Worm (Caenorhabditis elegans) whole organism, L4/young adult: ENCODE results near the gene trpp-1.
"Not testable (repeated sequence)": the region's sequence is repeated elsewhere in the genome, so short reads cannot be mapped to it uniquely, and the experiment has no call there.

Source experiments
- W03F9.2 ChIP-seq: fragments of 150-350 bp; optimal IDR thresholded peaks from 2 replicates; lab custom pipeline; 2014; ENCODE audit warnings: missing biosample characterization, missing genetic modification characterization
- dao-5 ChIP-seq: sonication (generic microtip); optimal IDR thresholded peaks from 2 replicates; lab custom pipeline; 2016; ENCODE audit warnings: missing genotype, missing genetic modification characterization, moderate library complexity, missing compliant biosample characterization
- him-1 ChIP-seq: sonication (generic microtip); optimal IDR thresholded peaks from 2 replicates; lab custom pipeline; 2016; ENCODE audit warnings: missing genotype, missing genetic modification reagents, missing genetic modification characterization, missing compliant biosample characterization

The trpp-1 gene

ce11 chrV:194760-195159 is 6.6 kb upstream of the trpp-1 start:
- no peak for TF ChIP-seq dao-5 (tag; lab: Kevin White, UChicago)
- no peak for TF ChIP-seq W03F9.2 (tag; lab: Kevin White, UChicago)
- TF ChIP-seq him-1, result no peak

- no peak for TF ChIP-seq him-1
- TF ChIP-seq dao-5 (tag; lab: Kevin White, UChicago), result no peak
Observed at ce11 chrV:203855-204432, 2.5 kb downstream of the trpp-1 start, which contains the start of gene lec-12. TSS of gene lec-12 (plus strand) at chrV:204382.

ce11 chrV:206814-207213 is 5.4 kb downstream of the trpp-1 start:
- no peak for TF ChIP-seq dao-5 (tag; lab: Kevin White, UChicago)
- TF ChIP-seq W03F9.2 (tag; lab: Kevin White, UChicago), result no peak
- no peak for TF ChIP-seq him-1

ce11 chrV:211388-212168 is 10.2 kb downstream of the trpp-1 start:
- TF ChIP-seq W03F9.2 (tag; lab: Kevin White, UChicago) (no peak), him-1 (no peak)

DNA sequence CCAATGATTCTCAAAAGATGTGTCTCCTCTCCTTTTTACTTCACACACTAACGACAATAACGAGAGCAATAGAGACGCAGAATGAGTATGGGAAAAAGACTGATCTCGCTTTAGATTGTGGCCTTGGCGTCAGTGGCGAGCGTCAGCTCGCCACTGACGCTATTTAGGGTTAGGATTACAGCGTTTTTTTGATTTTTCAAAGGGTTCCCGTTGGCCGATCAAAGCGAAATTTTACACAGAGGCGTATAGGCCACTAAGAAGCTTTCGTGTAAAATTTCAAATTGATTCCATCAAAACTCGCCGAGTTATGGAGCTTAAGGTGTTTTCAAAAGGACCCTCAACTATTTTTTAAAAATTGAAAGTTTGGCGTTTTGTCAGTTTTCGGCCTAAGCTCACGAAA is 11.3 kb downstream of the trpp-1 start, which contains the start of gene DC2.5:
TSS of gene DC2.5 (minus strand) at position 101 of the 400 bp plus-strand sequence.
- TF ChIP-seq W03F9.2 (tag; lab: Kevin White, UChicago); him-1; dao-5 (tag; lab: Kevin White, UChicago): not testable (repeated sequence)

ce11 chrV:215697-216096 is 14.3 kb downstream of the trpp-1 start:
- no peak for TF ChIP-seq W03F9.2 (tag; lab: Kevin White, UChicago)
- TF ChIP-seq dao-5 (tag; lab: Kevin White, UChicago), result no peak
- TF ChIP-seq him-1, result no peak

ce11 chrV:216847-217246 is 15.4 kb downstream of the trpp-1 start, which contains the start of gene srh-78:
TSS of gene srh-78 (plus strand) at chrV:217147.
- TF ChIP-seq W03F9.2 (tag; lab: Kevin White, UChicago) (no peak), dao-5 (tag; lab: Kevin White, UChicago) (no peak), him-1 (no peak)

ce11 chrV:219632-220031 is 18.2 kb downstream of the trpp-1 start, which contains the start of gene srh-80:
TSS of gene srh-80 (plus strand) at chrV:219932.
- no peak for TF ChIP-seq dao-5 (tag; lab: Kevin White, UChicago)
- no peak for TF ChIP-seq W03F9.2 (tag; lab: Kevin White, UChicago)
- TF ChIP-seq him-1, result no peak

DNA sequence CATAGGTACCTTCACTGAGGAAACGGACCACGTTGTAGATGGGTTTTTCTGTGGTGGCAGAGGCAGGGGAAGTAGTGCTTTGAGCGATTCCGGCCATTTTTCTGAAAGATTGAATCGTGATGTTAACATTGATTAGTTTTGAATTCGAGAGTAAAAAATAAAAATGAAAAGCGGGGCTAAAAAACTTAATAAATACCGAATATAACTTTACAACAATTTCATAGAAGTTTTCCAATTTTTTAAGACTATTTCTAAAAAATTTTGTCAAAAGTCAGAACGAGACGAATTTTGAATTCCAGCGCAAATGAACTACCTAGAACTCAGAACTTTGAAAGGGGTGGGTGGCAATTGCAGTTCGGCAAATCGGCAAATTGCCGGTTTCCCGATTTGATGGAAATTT is 33.2 kb downstream of the trpp-1 start, which contains the start of gene kin-33:
TSS of gene kin-33 (minus strand) at position 101 of the 400 bp plus-strand sequence.
- TF ChIP-seq him-1, result no peak
- TF ChIP-seq dao-5 (tag; lab: Kevin White, UChicago), result no peak
- no peak for TF ChIP-seq W03F9.2 (tag; lab: Kevin White, UChicago)

ce11 chrV:237012-237411 is 35.6 kb downstream of the trpp-1 start:
- no peak for TF ChIP-seq dao-5 (tag; lab: Kevin White, UChicago)
- TF ChIP-seq W03F9.2 (tag; lab: Kevin White, UChicago), result no peak
- no peak for TF ChIP-seq him-1

DNA sequence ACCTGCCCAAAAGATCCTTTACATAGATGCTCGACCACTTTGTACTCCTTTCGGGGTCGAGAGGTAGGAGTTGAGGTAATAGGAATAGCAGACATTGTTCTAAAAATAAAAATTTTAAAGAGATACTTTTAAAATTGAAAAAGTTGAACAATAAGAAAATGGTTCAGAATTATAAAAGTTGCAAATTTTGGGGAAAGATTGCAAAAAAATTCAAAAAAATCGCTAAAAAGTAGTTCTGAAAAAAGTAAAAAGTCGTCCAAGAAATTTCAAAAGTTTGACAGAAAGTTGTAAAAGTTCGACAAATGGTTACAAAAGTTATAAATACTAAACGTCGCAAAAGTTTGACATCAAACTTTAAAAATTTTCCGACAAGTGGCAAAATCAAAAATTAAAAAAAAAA is 36.7 kb downstream of the trpp-1 start, which contains the start of gene R02C2.1:
TSS of gene R02C2.1 (minus strand) at position 101 of the 400 bp plus-strand sequence.
- TF ChIP-seq W03F9.2 (tag; lab: Kevin White, UChicago), result no peak
- no peak for TF ChIP-seq him-1
- TF ChIP-seq dao-5 (tag; lab: Kevin White, UChicago), result no peak

- TF ChIP-seq him-1 (no peak), W03F9.2 (tag; lab: Kevin White, UChicago) (no peak), dao-5 (tag; lab: Kevin White, UChicago) (no peak)
Observed at ce11 chrV:240287-240686, 38.9 kb downstream of the trpp-1 start, which contains the start of gene txt-2. TSS of gene txt-2 (minus strand) at chrV:240500.

- TF ChIP-seq W03F9.2 (tag; lab: Kevin White, UChicago) (no peak), dao-5 (tag; lab: Kevin White, UChicago) (no peak), him-1 (no peak)
Observed at ce11 chrV:242518-242917, 41.1 kb downstream of the trpp-1 start, which contains the start of gene R02C2.7. TSS of gene R02C2.7 (minus strand) at chrV:242618.

DNA sequence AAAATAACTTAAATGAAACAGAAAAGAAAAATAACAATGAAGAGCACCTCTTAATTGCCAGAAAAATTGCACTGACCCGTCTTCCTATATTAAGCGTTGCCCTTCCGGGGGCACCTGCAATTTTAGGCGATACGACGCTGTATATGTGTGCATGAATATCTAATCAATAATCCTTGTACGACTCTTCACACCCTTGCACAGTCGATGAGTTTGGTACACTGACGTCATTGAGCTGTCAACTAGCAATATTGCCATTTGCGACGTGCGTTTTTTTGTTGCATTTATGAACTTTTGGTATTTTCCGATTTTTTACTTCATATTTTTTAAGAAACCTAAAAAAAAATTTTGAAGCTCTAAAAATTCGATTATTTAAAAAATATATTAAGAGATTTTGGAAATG is 44.7 kb downstream of the trpp-1 start, which contains the start of gene kin-34:
TSS of gene kin-34 (minus strand) at position 101 of the 400 bp plus-strand sequence.
- TF ChIP-seq W03F9.2 (tag; lab: Kevin White, UChicago), result no peak
- TF ChIP-seq dao-5 (tag; lab: Kevin White, UChicago), result no peak
- no peak for TF ChIP-seq him-1
